Worm (Caenorhabditis elegans): ENCODE data around the gene str-32.

The str-32 gene

DNA sequence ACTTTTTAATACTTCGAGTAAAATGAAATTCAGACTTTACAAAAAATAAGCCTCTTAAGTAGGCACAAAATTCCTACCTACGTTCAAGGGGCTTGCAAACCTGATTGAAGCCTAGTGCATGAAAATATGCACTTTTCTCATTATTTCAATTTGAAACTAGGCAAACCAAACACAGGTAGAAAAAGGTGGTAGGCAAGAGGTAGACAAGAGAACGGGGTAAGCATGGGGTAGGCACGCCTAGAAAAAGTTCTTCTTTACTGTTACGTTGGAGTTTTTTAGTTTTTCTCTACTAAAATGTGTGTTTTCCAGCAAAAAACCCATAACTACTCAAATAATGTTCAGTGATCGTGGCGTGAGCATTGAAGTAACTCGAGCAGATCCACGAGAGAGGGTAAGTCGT lies 30.1 kb downstream of the str-32 start, which contains the start of gene nex-4:
nex-4 (plus strand) TSS at position 301 of the 400 bp plus-strand sequence.
- TF ChIP-seq D2030.7 (GFP tag; IDR thresholded peaks at IDR 0.05) (no peak), die-1 (tag; optimal IDR thresholded peaks at IDR 0.05) (no peak), B0035.1 (tag; optimal IDR thresholded peaks at IDR 0.05) (no peak), F57C9.4 (tag; optimal IDR thresholded peaks at IDR 0.05) (no peak), mxl-1 (tag; optimal IDR thresholded peaks at IDR 0.05) (no peak), dox-1 (GFP tag; IDR thresholded peaks at IDR 0.05) (no peak), mel-28 (tag; optimal IDR thresholded peaks at IDR 0.05; ENCODE audit: borderline replicate concordance) (no peak), ztf-18 (tag; optimal IDR thresholded peaks at IDR 0.05) (no peak), snpc-1.3 (tag; optimal IDR thresholded peaks at IDR 0.05; ENCODE audit: insufficient read depth) (no peak), nhr-179 (tag; optimal IDR thresholded peaks at IDR 0.05) (no peak), rcor-1 (GFP tag; IDR thresholded peaks at IDR 0.05) (no peak)

DNA sequence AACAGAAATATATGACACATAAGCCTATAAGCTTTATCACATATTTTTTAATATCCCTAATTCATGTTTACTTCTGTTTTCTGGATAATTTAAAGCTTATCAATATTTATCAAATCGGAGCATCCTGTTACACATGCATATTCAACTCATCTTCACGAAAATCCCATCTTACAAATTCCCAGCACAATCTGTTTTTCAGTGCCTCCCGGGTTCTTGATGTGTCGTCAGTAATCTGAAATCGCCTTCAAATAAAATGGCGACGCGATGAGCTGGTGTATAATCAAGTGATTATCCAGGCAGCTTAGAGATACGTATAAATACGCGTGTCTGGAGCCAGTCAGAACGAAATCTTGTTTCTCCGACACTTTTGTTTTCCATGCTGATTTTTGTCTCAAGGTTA lies 30.8 kb downstream of the str-32 start:
- TF ChIP-seq sdz-38 (tag; optimal IDR thresholded peaks at IDR 0.05) = no peak
- no peak for TF ChIP-seq F57C9.4 (tag; optimal IDR thresholded peaks at IDR 0.05)
- no peak for TF ChIP-seq B0035.1 (tag; optimal IDR thresholded peaks at IDR 0.05)
- no peak for TF ChIP-seq gei-17 (GFP tag; optimal IDR thresholded peaks at IDR 0.05)
- no peak for TF ChIP-seq attf-3 (GFP tag; conservative IDR thresholded peaks at IDR 0.05)
- no peak for TF ChIP-seq mcd-1 (GFP tag; IDR thresholded peaks at IDR 0.05)
- no peak for TF ChIP-seq lir-1 (GFP tag; conservative IDR thresholded peaks at IDR 0.05)
- no peak for TF ChIP-seq ztf-26 (tag; optimal IDR thresholded peaks at IDR 0.05)
- TF ChIP-seq ztf-18 (tag; optimal IDR thresholded peaks at IDR 0.05) = no peak
- no peak for TF ChIP-seq F23B12.7 (tag; optimal IDR thresholded peaks at IDR 0.05; ENCODE audit: insufficient read depth)
- no peak for TF ChIP-seq efl-1 (GFP tag; optimal IDR thresholded peaks at IDR 0.05)
- no peak for TF ChIP-seq nhr-80 (tag; optimal IDR thresholded peaks at IDR 0.05)
- TF ChIP-seq snpc-4 (GFP tag; optimal IDR thresholded peaks at IDR 0.05) = no peak
- TF ChIP-seq snpc-4 (tag; optimal IDR thresholded peaks at IDR 0.05) = no peak
- TF ChIP-seq lin-54 (GFP tag; optimal IDR thresholded peaks at IDR 0.05) = no peak
- no peak for TF ChIP-seq Y79H2A.3 (GFP tag; conservative IDR thresholded peaks at IDR 0.05)
- no peak for TF ChIP-seq B0261.1 (tag; optimal IDR thresholded peaks at IDR 0.05)
- TF ChIP-seq hmg-1.2 (GFP tag; IDR thresholded peaks at IDR 0.05) = no peak
- TF ChIP-seq snpc-1.1 (tag; optimal IDR thresholded peaks at IDR 0.05; ENCODE audit: insufficient read depth) = no peak
- TF ChIP-seq aptf-2 (GFP tag; conservative IDR thresholded peaks at IDR 0.05) = no peak

DNA sequence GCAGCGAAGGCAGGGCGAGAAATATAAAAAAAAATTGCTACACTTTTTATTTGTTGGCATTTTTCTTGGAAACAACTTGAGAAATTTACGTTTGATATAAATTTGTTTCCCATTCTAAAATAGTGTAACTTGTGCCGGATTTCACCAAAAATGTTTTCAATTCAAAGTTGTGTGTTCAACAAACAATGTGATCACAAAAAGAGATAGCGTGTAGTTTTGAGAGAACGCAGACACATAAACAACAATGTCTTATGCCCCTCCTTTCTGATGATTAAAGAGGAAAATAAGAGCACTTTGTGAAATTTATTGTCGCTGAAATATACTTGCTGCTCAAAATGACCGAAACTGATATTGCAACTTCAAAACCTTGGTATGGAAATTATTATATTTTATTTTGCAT lies 33.9 kb downstream of the str-32 start, which contains the start of gene abhd-5.1:
abhd-5.1 (plus strand) TSS at position 230 of the 400 bp plus-strand sequence.
- TF ChIP-seq Y95B8A.8 (GFP tag; IDR thresholded peaks at IDR 0.05) (no peak), pbrm-1 (GFP tag; IDR thresholded peaks at IDR 0.05) (0 out of 2 replicates have a peak, but pooled peaks have one; percentile 37), hmg-1.2 (GFP tag; IDR thresholded peaks at IDR 0.05) (peak; percentile 84), B0019.2 (GFP tag; conservative IDR thresholded peaks at IDR 0.05) (no peak), unc-62 (GFP tag; optimal IDR thresholded peaks at IDR 0.05) (no peak), F57C9.4 (tag; optimal IDR thresholded peaks at IDR 0.05) (no peak), attf-3 (GFP tag; conservative IDR thresholded peaks at IDR 0.05) (no peak), cebp-1 (GFP tag; IDR thresholded peaks at IDR 0.05) (no peak), cebp-1 (tag; optimal IDR thresholded peaks at IDR 0.05) (peak; percentile 41), Y67H2A.10 (GFP tag; conservative IDR thresholded peaks at IDR 0.05) (no peak), B0336.3 (GFP tag; IDR thresholded peaks at IDR 0.05) (0 out of 2 replicates have a peak, but pooled peaks have one; percentile 22), lin-35 (GFP tag; optimal IDR thresholded peaks at IDR 0.05) (peak in 1 of 3 experiments; percentile 8), rcor-1 (GFP tag; IDR thresholded peaks at IDR 0.05) (no peak), egrh-3 (GFP tag; IDR thresholded peaks at IDR 0.05) (no peak), ztf-6 (GFP tag; IDR thresholded peaks at IDR 0.05) (no peak), hlh-26 (GFP tag; conservative IDR thresholded peaks at IDR 0.05) (no peak), nhr-80 (tag; optimal IDR thresholded peaks at IDR 0.05) (peak; percentile 11), F52B5.7 (tag; optimal IDR thresholded peaks at IDR 0.05) (no peak), lin-26 (GFP tag; IDR thresholded peaks at IDR 0.05) (no peak), ztf-22 (GFP tag; optimal IDR thresholded peaks at IDR 0.05) (no peak), ceh-27 (GFP tag; optimal IDR thresholded peaks at IDR 0.05) (no peak), bed-2 (GFP tag; IDR thresholded peaks at IDR 0.05) (no peak), Y53G8AR.9 (GFP tag; conservative IDR thresholded peaks at IDR 0.05) (no peak)

All from whole organism, young adult.